Worm (Caenorhabditis elegans): ENCODE results near the gene Y73F4A.3.
A peak's percentile ranks its signal among the peaks of the same experiment; 100 is the strongest.
"Not testable (repeated sequence)": the region's sequence is repeated elsewhere in the genome, so short reads cannot be mapped to it uniquely, and the experiment has no call there.

- TF ChIP-seq ref-1 (GFP tag; conservative IDR thresholded peaks at IDR 0.05); cog-1 (tag; optimal IDR thresholded peaks at IDR 0.05): not testable (repeated sequence)
- peak; percentile 34; the same call in 1 of the 2 replicates for TF ChIP-seq flt-1 (GFP tag; IDR thresholded peaks at IDR 0.05)
Measured at ce11 chrIV:9067277-9068197, 27.2 kb upstream of the Y73F4A.3 start.

Measured in whole organism, midembryonic.